Worm (Caenorhabditis elegans) whole organism, mixed stage, embryonic: ENCODE data around the gene Y32G9A.5.

Source experiments
- M03D4.4 ChIP-seq: sonication (generic microtip); optimal IDR thresholded peaks from 2 replicates; lab custom pipeline; 2017; ENCODE audit warnings: mild to moderate bottlenecking, missing genetic modification characterization, missing compliant biosample characterization
- bed-3 ChIP-seq: fragments of 200-800 bp; sonication (Bioruptor generic); optimal IDR thresholded peaks from 3 replicates; lab custom pipeline; 2018; ENCODE audit warnings: mild to moderate bottlenecking, missing genetic modification characterization, moderate library complexity, missing compliant biosample characterization
- ceh-83 ChIP-seq: fragments of 200-800 bp; sonication (Bioruptor generic); optimal IDR thresholded peaks from 2 replicates; lab custom pipeline; 2018; ENCODE audit warnings: mild to moderate bottlenecking, missing genetic modification characterization, missing compliant biosample characterization
- ces-1 ChIP-seq: fragments of 150-350 bp; optimal IDR thresholded peaks from 2 replicates; lab custom pipeline; 2014; ENCODE audit warnings: missing biosample characterization, missing genetic modification reagents, missing genetic modification characterization
- cnd-1 ChIP-seq: fragments of 200-800 bp; sonication (Bioruptor generic); optimal IDR thresholded peaks from 2 replicates; lab custom pipeline; 2018; ENCODE audit warnings: mild to moderate bottlenecking, missing genetic modification characterization, missing compliant biosample characterization
- drap-1 ChIP-seq: fragments of 200-800 bp; sonication (Bioruptor generic); optimal IDR thresholded peaks from 3 replicates; lab custom pipeline; 2018; ENCODE audit warnings: mild to moderate bottlenecking, missing genetic modification characterization, missing compliant biosample characterization
- elt-1 ChIP-seq: sonication (generic microtip); optimal IDR thresholded peaks from 2 replicates; lab custom pipeline; 2017; ENCODE audit warnings: missing genetic modification characterization, mild to moderate bottlenecking, missing compliant biosample characterization, antibody characterized with exemption, moderate library complexity, borderline replicate concordance; ENCODE audit not compliant: insufficient read depth
- elt-3 ChIP-seq: fragments of 150-350 bp; optimal IDR thresholded peaks from 2 replicates; lab custom pipeline; 2014; ENCODE audit warnings: missing biosample characterization, missing genetic modification characterization
- flh-1 ChIP-seq: fragments of 200-800 bp; sonication (Bioruptor generic); optimal IDR thresholded peaks from 2 replicates; lab custom pipeline; 2018; ENCODE audit warnings: mild to moderate bottlenecking, missing genetic modification characterization, moderate library complexity, missing compliant biosample characterization
- ham-2 ChIP-seq: fragments of 200-800 bp; sonication (Bioruptor generic); optimal IDR thresholded peaks from 2 replicates; lab custom pipeline; 2018; ENCODE audit warnings: mild to moderate bottlenecking, missing genetic modification characterization, missing compliant biosample characterization
- hlh-1 ChIP-seq: fragments of 150-350 bp; optimal IDR thresholded peaks from 2 replicates; lab custom pipeline; 2014; ENCODE audit warnings: missing biosample characterization, missing genetic modification reagents, missing genetic modification characterization
- lin-13 ChIP-seq: fragments of 150-350 bp; optimal IDR thresholded peaks from 2 replicates; lab custom pipeline; 2014; ENCODE audit warnings: missing biosample characterization, missing genetic modification characterization
- lin-32 ChIP-seq: fragments of 200-800 bp; sonication (Bioruptor generic); optimal IDR thresholded peaks from 2 replicates; lab custom pipeline; 2018; ENCODE audit warnings: mild to moderate bottlenecking, missing genetic modification characterization, missing compliant biosample characterization
- lsy-2 ChIP-seq: fragments of 150-350 bp; optimal IDR thresholded peaks from 2 replicates; lab custom pipeline; 2014; ENCODE audit warnings: missing biosample characterization, missing genetic modification characterization
- mab-5 ChIP-seq: fragments of 150-350 bp; optimal IDR thresholded peaks from 2 replicates; lab custom pipeline; 2014; ENCODE audit warnings: missing biosample characterization, missing genetic modification characterization
- mep-1 ChIP-seq: fragments of 150-350 bp; optimal IDR thresholded peaks from 2 replicates; lab custom pipeline; 2017; ENCODE audit warnings: missing biosample characterization, missing genetic modification reagents, missing genetic modification characterization, inconsistent platforms
- mls-2 ChIP-seq: sonication (generic microtip); optimal IDR thresholded peaks from 2 replicates; lab custom pipeline; 2016; ENCODE audit warnings: mild to moderate bottlenecking, missing genetic modification characterization, moderate library complexity, missing compliant biosample characterization
- nhr-12 ChIP-seq: fragments of 150-350 bp; optimal IDR thresholded peaks from 2 replicates; lab custom pipeline; 2014; ENCODE audit warnings: missing biosample characterization, missing genetic modification characterization
- nhr-237 ChIP-seq: fragments of 150-350 bp; optimal IDR thresholded peaks from 2 replicates; lab custom pipeline; 2014; ENCODE audit warnings: missing biosample characterization, missing genetic modification characterization
- nhr-28 ChIP-seq: fragments of 150-350 bp; optimal IDR thresholded peaks from 2 replicates; lab custom pipeline; 2014; ENCODE audit warnings: missing biosample characterization, missing genetic modification characterization
- nhr-76 ChIP-seq: sonication (generic microtip); optimal IDR thresholded peaks from 2 replicates; lab custom pipeline; 2017; ENCODE audit warnings: missing biosample characterization, missing genetic modification characterization
- sem-2 ChIP-seq: fragments of 200-800 bp; sonication (Bioruptor generic); optimal IDR thresholded peaks from 2 replicates; lab custom pipeline; 2018; ENCODE audit warnings: mild to moderate bottlenecking, missing genetic modification characterization, missing compliant biosample characterization
- snpc-4 ChIP-seq: fragments of 150-350 bp; optimal IDR thresholded peaks from 2 replicates; lab custom pipeline; 2014; ENCODE audit warnings: missing biosample characterization, missing genetic modification characterization
- sptf-1 ChIP-seq: sonication (generic microtip); optimal IDR thresholded peaks from 2 replicates; lab custom pipeline; 2017; ENCODE audit warnings: mild to moderate bottlenecking, missing genetic modification characterization, moderate library complexity, missing compliant biosample characterization
- tbx-8 ChIP-seq: fragments of 200-800 bp; sonication (Bioruptor generic); optimal IDR thresholded peaks from 2 replicates; lab custom pipeline; 2018; ENCODE audit warnings: mild to moderate bottlenecking, missing genetic modification characterization, moderate library complexity, missing compliant biosample characterization
- unc-120 ChIP-seq: sonication (generic microtip); optimal IDR thresholded peaks from 2 replicates; lab custom pipeline; 2017; ENCODE audit warnings: missing genetic modification characterization, missing compliant biosample characterization; ENCODE audit not compliant: poor library complexity, severe bottlenecking
- unc-39 ChIP-seq: fragments of 150-350 bp; optimal IDR thresholded peaks from 2 replicates; lab custom pipeline; 2014; ENCODE audit warnings: missing biosample characterization, missing genetic modification characterization
- unc-62 ChIP-seq: fragments of 150-350 bp; optimal IDR thresholded peaks from 2 replicates; lab custom pipeline; 2014; ENCODE audit warnings: missing biosample characterization, missing genetic modification reagents, missing genetic modification characterization
- zip-8 ChIP-seq: fragments of 150-350 bp; optimal IDR thresholded peaks from 2 replicates; lab custom pipeline; 2014; ENCODE audit warnings: missing biosample characterization, missing genetic modification characterization
- ztf-11 ChIP-seq: fragments of 150-350 bp; optimal IDR thresholded peaks from 2 replicates; lab custom pipeline; 2014; ENCODE audit warnings: missing biosample characterization, missing genetic modification characterization

Gene Y32G9A.5

DNA sequence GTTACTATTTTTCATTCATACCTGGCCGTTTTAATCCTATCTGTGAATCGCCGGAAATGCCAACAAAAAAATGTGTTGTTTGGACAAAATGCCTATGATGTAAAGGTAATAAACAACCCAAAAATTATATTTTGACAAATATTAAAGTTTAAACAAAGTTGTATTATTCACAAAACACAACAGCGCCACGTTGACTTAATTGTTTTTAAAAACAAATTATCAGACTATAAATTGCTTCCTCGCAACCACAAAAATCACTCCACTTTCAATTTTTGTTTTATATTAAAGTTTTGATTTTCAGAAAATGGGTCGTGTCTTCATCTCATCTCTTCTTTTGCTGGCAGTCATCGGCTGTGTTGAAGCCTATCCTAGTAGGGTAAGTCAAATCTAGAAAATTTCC is at the start of gene Y32G9A.5:
TSS of gene Y32G9A.5 (plus strand) at position 301 of the 400 bp plus-strand sequence.
- TF ChIP-seq ces-1 (GFP tag; lab: Kevin White, UChicago) (no peak), nhr-237 (tag; lab: Kevin White, UChicago) (no peak), M03D4.4 (tag; lab: Kevin White, UChicago) (no peak), ztf-11 (no peak), unc-39 (tag; lab: Kevin White, UChicago) (no peak), lin-13 (tag; lab: Kevin White, UChicago) (no peak), ceh-83 (GFP tag; lab: Kevin White, UChicago) (no peak), lin-32 (GFP tag; lab: Kevin White, UChicago) (no peak), nhr-76 (tag; lab: Kevin White, UChicago) (no peak), elt-3 (no peak), mep-1 (tag; lab: Kevin White, UChicago) (no peak), sptf-1 (tag; lab: Kevin White, UChicago) (no peak), mab-5 (no peak), unc-120 (tag; lab: Kevin White, UChicago) (no peak)
- TF ChIP-seq, all 35 proteins: peak for 0

DNA sequence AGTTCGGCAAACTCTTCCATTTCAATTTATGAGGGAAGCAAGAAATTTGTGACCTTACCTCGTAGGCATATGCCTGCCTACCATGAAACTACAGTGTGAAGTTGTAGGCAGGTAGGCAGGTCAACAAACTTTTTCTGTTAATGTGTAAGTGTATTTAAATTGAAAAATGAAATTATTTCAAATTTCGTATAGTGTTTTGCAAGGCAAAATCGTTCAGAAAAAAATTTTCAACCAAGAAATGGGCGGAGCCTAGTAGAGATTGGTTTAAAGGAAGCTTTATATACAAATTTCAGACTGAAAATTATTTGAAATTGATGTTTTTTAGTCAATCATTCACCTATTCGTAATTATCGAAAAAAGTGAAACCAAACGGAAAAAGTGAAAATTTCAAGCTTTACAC is 49.6 kb upstream of the Y32G9A.5 start:
- TF ChIP-seq nhr-237 (tag; lab: Kevin White, UChicago) (no peak), ces-1 (GFP tag; lab: Kevin White, UChicago) (no peak), lin-32 (GFP tag; lab: Kevin White, UChicago) (no peak)

DNA sequence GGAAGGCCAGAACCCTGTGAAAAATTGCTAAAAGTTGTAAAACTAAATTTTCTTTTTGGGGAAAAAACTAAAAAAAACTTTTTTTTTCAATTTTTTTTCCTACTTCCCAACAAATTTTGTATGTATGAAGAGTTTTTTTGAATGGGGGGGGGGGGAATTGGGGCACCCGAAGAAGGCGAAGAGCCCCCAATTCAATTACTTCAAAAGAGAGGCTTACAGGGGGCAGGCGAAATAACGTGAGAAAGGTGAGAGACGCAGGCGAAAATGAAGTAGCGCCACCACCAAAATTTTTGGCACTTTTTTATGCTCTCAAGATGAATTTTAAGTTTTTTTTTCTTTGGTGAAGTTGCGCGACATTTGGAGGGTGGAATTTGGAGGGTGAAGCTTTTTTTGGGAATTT is 44.5 kb upstream of the Y32G9A.5 start:
- TF ChIP-seq elt-1 (tag; lab: Kevin White, UChicago) (no peak), unc-62 (GFP tag; lab: Kevin White, UChicago) (no peak), ces-1 (GFP tag; lab: Kevin White, UChicago) (peak; percentile 82), nhr-12 (tag; lab: Kevin White, UChicago) (no peak), ham-2 (no peak)

DNA sequence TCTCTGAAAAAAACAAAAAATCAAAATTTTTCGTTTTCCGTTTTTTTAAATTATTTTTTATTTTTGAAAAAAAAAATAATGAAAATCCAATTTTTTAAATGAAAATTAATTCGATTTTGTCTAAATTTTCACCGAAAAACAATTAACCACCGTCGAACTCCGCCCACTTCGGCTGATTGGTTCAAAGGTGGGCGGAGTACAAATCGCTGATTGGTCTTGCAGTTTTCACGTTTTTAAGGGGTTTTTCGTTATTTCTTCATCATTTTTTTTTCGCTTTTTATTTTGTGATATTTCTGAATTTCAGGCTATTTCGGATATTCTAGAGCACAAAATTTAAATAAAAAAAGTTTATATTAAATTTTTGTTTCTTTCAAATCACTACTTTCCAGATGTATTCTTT is 42.5 kb upstream of the Y32G9A.5 start:
- TF ChIP-seq bed-3 (no peak), nhr-237 (tag; lab: Kevin White, UChicago) (no peak), mep-1 (tag; lab: Kevin White, UChicago) (no peak), unc-39 (tag; lab: Kevin White, UChicago) (no peak), ham-2 (no peak), elt-1 (tag; lab: Kevin White, UChicago) (no peak), nhr-12 (tag; lab: Kevin White, UChicago) (no peak), zip-8 (tag; lab: Kevin White, UChicago) (no peak), nhr-28 (tag; lab: Kevin White, UChicago) (no peak), ceh-83 (GFP tag; lab: Kevin White, UChicago) (no peak), tbx-8 (no peak), ztf-11 (no peak), sptf-1 (tag; lab: Kevin White, UChicago) (no peak)

DNA sequence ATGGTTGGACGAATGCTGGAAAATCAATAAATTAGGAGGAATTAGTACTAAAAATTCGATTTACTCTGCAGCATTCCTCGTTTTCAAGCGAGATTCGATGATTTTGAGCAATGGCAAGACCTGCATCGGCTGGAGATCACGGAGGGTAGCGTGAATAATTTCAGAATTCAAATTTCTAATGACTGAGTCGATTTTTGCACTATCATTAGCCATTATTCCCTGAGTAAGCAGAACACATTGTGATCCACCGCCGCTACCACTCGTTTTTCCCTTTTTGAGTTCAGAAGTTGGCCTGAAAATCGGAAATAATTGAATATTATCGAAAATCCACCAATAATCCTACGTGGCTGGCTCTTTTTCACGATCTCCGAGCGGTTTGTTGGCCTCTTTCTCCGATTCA is 39.4 kb upstream of the Y32G9A.5 start:
- TF ChIP-seq sem-2 (GFP tag; lab: Kevin White, UChicago) (no peak), unc-39 (tag; lab: Kevin White, UChicago) (no peak), mls-2 (tag; lab: Kevin White, UChicago) (no peak), nhr-12 (tag; lab: Kevin White, UChicago) (no peak), lsy-2 (tag; lab: Kevin White, UChicago) (no peak), M03D4.4 (tag; lab: Kevin White, UChicago) (no peak), ceh-83 (GFP tag; lab: Kevin White, UChicago) (no peak), hlh-1 (no peak), snpc-4 (tag; lab: Kevin White, UChicago) (no peak), mab-5 (no peak), unc-120 (tag; lab: Kevin White, UChicago) (no peak), bed-3 (no peak), drap-1 (GFP tag; lab: Kevin White, UChicago) (no peak), flh-1 (GFP tag; lab: Kevin White, UChicago) (no peak), cnd-1 (tag; lab: Kevin White, UChicago) (no peak)
